Fruit fly (Drosophila melanogaster) whole organism: ENCODE results near the gene CG4768.

Experiments used
- CG8478 ChIP-seq: fragments of >200 bp; optimal IDR thresholded peaks from 2 replicates; lab custom pipeline; 2018; ENCODE audit warnings: inconsistent platforms
- Dll ChIP-seq: fragments of >200 bp; optimal IDR thresholded peaks from 2 replicates; lab custom pipeline; 2017
- EcR ChIP-seq, 2 experiments: fragments of >200 bp; optimal IDR thresholded peaks; 2 replicates each; lab custom pipeline; 2017; ENCODE audit warnings: missing biosample characterization in 2 of 2, missing genetic modification characterization in 2 of 2, missing genetic modification reagents in 2 of 2
- pan ChIP-seq: fragments of >200 bp; optimal IDR thresholded peaks from 2 replicates; lab custom pipeline; 2017
- psq ChIP-seq: fragments of >200 bp; optimal IDR thresholded peaks from 2 replicates; lab custom pipeline; 2017
- usp ChIP-seq: fragments of >200 bp; optimal IDR thresholded peaks from 2 replicates; lab custom pipeline; 2017; ENCODE audit warnings: missing biosample characterization, missing genetic modification characterization, mixed read lengths

The CG4768 gene

dm6 chrX:16761531-16761930 is 30.4 kb upstream of the CG4768 start:
- no peak for TF ChIP-seq usp (GFP tag; lab: Kevin White, UChicago)

dm6 chrX:16764955-16765354 is 27.0 kb upstream of the CG4768 start:
- TF ChIP-seq Dll (lab: Kevin White, UChicago) (no peak), psq (lab: Kevin White, UChicago) (no peak), EcR (GFP tag; optimal IDR thresholded peaks at IDR 0.05; lab: Kevin White, UChicago) (no peak), CG8478 (lab: Kevin White, UChicago) (no peak), usp (GFP tag; lab: Kevin White, UChicago) (no peak), pan (no peak)

- TF ChIP-seq EcR (GFP tag; optimal IDR thresholded peaks at IDR 0.05; lab: Kevin White, UChicago) (no peak), pan (no peak), CG8478 (lab: Kevin White, UChicago) (no peak), Dll (lab: Kevin White, UChicago) (no peak), psq (lab: Kevin White, UChicago) (no peak), usp (GFP tag; lab: Kevin White, UChicago) (no peak)
These were observed 26.1 kb upstream of the CG4768 start for dm6 chrX:16765809-16766208.

- TF ChIP-seq Dll (lab: Kevin White, UChicago) (no peak), EcR (GFP tag; optimal IDR thresholded peaks at IDR 0.05; lab: Kevin White, UChicago) (no peak), psq (lab: Kevin White, UChicago) (no peak), pan (no peak), CG8478 (lab: Kevin White, UChicago) (no peak), usp (GFP tag; lab: Kevin White, UChicago) (no peak)
These were observed 25.0 kb upstream of the CG4768 start for dm6 chrX:16766868-16767431.

dm6 chrX:16768770-16769169 is 23.1 kb upstream of the CG4768 start:
- TF ChIP-seq pan (no peak), Dll (lab: Kevin White, UChicago) (no peak)

dm6 chrX:16772882-16773827 is 18.8 kb upstream of the CG4768 start:
- TF ChIP-seq pan (no peak), psq (lab: Kevin White, UChicago) (no peak), Dll (lab: Kevin White, UChicago) (no peak), CG8478 (lab: Kevin White, UChicago) (no peak), usp (GFP tag; lab: Kevin White, UChicago) (no peak), EcR (GFP tag; optimal IDR thresholded peaks at IDR 0.05; lab: Kevin White, UChicago) (no peak)

dm6 chrX:16774201-16775061 is 17.5 kb upstream of the CG4768 start:
- TF ChIP-seq EcR (GFP tag; optimal IDR thresholded peaks at IDR 0.05; lab: Kevin White, UChicago) (no peak), psq (lab: Kevin White, UChicago) (no peak), CG8478 (lab: Kevin White, UChicago) (no peak), Dll (lab: Kevin White, UChicago) (no peak), usp (GFP tag; lab: Kevin White, UChicago) (no peak), pan (no peak)

dm6 chrX:16775083-16775482 is 16.8 kb upstream of the CG4768 start:
- TF ChIP-seq usp (GFP tag; lab: Kevin White, UChicago): no peak
- no peak for TF ChIP-seq Dll (lab: Kevin White, UChicago)
- no peak for TF ChIP-seq psq (lab: Kevin White, UChicago)
- TF ChIP-seq pan: no peak
- TF ChIP-seq CG8478 (lab: Kevin White, UChicago): no peak
- TF ChIP-seq EcR (GFP tag; optimal IDR thresholded peaks at IDR 0.05; lab: Kevin White, UChicago): no peak

- TF ChIP-seq pan: no peak
- TF ChIP-seq usp (GFP tag; lab: Kevin White, UChicago): no peak
- TF ChIP-seq psq (lab: Kevin White, UChicago): no peak
- no peak for TF ChIP-seq EcR (GFP tag; optimal IDR thresholded peaks at IDR 0.05; lab: Kevin White, UChicago)
- no peak for TF ChIP-seq Dll (lab: Kevin White, UChicago)
- no peak for TF ChIP-seq CG8478 (lab: Kevin White, UChicago)
These were observed 13.7 kb upstream of the CG4768 start for dm6 chrX:16778138-16778672.

dm6 chrX:16780244-16780643 is 11.7 kb upstream of the CG4768 start:
- TF ChIP-seq usp (GFP tag; lab: Kevin White, UChicago) (no peak), Dll (lab: Kevin White, UChicago) (no peak), CG8478 (lab: Kevin White, UChicago) (no peak), EcR (GFP tag; optimal IDR thresholded peaks at IDR 0.05; lab: Kevin White, UChicago) (no peak), pan (no peak), psq (lab: Kevin White, UChicago) (no peak)

- no peak for TF ChIP-seq Dll (lab: Kevin White, UChicago)
- no peak for TF ChIP-seq usp (GFP tag; lab: Kevin White, UChicago)
These were observed 10.9 kb upstream of the CG4768 start for dm6 chrX:16781055-16781454.
